Fruit fly (Drosophila melanogaster) ovary, adult (tissue): ENCODE measurements around the gene Desat2.
A peak's percentile ranks its signal among the peaks of the same experiment; 100 is the strongest.

ENCODE experiments used
- CG17801 ChIP-seq: fragments of 200-800 bp; optimal IDR thresholded peaks from 2 replicates; lab custom pipeline; 2019; ENCODE audit warnings: missing biosample characterization, mild to moderate bottlenecking, missing genetic modification characterization, moderate library complexity; ENCODE audit not compliant: partially characterized antibody

Desat2 gene

DNA sequence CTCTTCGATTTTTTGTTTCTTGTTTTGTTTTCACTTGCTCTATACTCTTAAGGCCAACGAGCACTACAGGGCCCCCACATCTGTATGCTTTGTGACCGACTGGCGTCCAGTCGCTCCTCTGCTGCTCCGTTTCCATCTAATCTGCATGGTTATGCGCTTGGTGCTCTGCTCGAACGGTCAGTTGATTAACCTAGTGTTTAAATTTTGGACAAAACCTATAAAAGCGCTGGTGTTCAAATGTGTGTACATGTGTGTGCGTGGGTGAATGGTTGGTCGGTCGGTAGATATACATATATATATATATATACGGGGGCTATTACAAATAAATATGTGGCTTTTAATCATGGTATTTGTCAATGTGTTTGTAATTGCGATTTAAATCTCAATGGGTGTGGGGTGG lies 12.1 kb upstream of the Desat2 start:
- no peak for TF ChIP-seq CG17801 (GFP tag; lab: Kevin White, UChicago)

DNA sequence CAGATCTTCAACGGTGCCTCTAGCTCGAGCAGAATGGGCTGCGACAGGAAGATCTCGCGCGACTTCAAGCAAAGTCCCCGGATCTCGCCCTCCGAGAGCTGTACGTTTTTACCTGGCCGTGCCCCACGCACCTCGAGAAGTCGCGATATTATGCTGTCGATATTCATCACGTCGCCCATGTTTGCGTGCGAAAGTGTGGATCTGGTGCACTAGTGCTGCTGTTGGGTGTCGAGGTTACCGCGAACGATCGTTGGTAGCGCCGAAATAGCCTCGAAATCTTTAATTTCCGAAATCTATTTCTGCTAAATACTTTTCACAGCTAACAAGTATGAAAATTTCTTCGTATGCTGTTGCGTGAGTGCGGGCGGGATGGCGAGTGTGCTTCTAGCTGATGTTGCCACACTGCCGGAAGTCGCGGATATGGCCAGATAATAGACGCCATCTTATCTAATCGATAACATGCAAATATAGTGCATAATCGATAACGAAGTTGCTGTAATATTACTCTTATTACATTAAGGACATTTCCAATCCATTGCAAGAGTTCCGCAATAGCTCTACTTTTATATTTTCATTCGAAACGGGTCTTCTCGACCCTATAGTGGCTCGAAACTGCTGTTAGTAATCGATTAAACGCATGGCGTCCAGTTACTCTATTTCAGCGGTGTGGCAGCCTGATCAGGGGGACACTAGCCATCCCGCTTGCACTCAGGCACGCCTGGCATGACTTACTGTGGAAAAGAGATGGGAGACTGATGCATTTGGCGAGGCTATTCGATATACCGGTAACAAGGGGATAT lies 10.3 kb upstream of the Desat2 start, which contains the start of gene Pp1-87B:
Gene Pp1-87B, minus strand, starts transcription at position 408 of the 800 bp plus-strand sequence.
- no peak for TF ChIP-seq CG17801 (GFP tag; lab: Kevin White, UChicago)

DNA sequence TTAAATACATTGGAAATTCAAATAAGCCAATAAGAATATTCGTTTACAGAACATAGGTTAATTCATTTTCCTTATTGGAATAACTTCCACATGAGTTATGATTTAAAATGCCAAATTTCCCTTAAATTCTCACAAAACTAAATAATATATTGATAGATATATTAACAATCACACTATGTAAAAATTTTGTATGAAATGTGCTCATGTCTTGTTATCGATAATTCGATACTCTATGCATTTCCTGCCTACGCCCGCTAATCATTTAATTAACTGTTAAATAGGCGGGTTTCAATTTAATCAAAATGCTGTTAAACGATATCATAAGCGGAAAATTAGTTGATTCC lies 9.8 kb upstream of the Desat2 start, which contains the start of gene NANS:
Gene NANS, plus strand, starts transcription at position 269 of the 344 bp plus-strand sequence.
- TF ChIP-seq CG17801 (GFP tag; lab: Kevin White, UChicago), result no peak

DNA sequence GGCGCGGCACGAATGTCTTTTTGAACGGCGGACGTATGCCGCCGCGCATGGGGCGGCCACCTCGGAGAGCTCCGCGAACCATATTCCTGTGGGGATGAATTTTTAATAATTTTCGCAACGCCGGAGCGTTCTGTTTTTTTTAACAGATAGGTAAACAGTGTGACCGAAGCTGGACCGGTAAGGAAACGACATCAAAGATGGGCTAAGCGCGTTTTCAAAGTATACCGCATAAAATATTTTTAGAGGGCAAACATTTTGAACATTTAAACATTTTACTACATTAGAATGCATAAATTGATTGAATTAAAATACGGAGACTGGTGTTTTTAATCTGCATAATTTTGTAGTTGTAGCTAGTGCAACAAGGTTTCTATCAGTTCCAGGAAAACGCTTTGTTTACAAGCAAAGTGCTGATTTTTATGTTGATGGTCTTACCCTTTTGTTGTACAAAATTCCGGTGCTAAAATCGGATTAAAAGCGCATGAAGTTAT lies 6.9 kb upstream of the Desat2 start, which contains the start of the genes CG5641 and CG5245:
Gene CG5641, minus strand, starts transcription at position 163 of the 491 bp plus-strand sequence.
Gene CG5245, plus strand, starts transcription at position 441 of the 491 bp plus-strand sequence.
- no peak for TF ChIP-seq CG17801 (GFP tag; lab: Kevin White, UChicago)

DNA sequence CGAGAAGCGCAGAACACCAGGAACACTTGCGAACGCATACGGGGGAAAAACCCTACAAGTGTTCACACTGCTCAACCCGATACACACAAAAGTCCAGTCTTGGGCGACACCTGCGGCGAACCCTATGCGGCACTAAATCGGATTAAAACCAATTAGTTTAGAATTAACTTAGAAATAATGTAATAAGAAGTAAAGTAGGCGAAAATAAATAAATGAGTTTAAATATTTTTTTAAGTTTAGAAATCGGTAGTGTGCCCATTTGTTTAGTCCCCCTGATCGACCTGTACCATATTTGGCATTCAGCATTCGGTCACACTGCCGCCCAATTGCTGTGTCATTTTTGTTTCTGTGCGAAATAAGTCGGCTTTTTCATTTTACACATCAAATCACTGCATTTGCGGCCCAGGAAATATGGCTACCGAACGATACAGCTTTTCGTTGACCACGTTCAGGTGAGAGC lies 5.0 kb upstream of the Desat2 start, which contains the start of gene Prosalpha2:
Gene Prosalpha2, plus strand, starts transcription at position 292 of the 460 bp plus-strand sequence.
- TF ChIP-seq CG17801 (GFP tag; lab: Kevin White, UChicago), result peak; percentile 21

DNA sequence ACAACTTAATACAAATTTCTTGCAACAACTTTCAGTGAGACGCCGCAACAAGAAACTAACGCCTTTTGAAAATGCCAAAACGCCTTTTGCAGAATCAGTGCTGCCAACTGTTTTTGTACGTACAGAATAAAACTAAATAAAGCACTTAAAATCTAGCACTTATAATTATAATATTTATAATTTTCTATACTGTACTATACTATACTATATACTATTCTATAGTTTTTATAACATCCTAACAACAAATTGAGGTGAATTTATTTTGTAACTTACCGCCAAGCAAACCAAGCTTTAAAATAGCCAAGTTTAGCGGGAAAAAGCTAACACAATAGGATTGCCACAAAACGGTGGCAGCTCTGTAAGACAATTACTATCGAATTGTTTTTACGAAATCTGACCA lies 2.3 kb upstream of the Desat2 start, which contains the start of the genes Aos1 and Srlp:
Gene Aos1, minus strand, starts transcription at position 59 of the 400 bp plus-strand sequence.
Gene Srlp, plus strand, starts transcription at position 335 of the 400 bp plus-strand sequence.
- TF ChIP-seq CG17801 (GFP tag; lab: Kevin White, UChicago), result peak; percentile 52

DNA sequence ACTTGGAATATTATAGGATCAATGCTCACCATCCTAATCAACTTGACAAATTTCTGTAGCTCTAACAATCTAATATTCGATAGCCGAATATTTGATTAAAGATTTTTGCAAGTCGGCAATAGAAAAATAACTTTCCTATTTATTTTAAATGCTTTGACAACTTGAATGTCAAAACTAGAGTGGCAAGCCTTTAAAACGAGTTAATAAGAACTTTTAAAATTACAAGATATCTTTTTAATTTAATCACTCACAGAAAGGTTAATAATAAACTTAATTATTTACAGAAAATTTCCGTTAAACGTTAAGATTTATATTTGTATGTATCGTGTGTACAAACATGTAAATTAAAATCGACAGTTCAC lies 3.0 kb downstream of the Desat2 start, which contains the start of the genes CG17207 and CG46427:
Gene CG17207, minus strand, starts transcription at position 101 of the 362 bp plus-strand sequence.
Gene CG46427, minus strand, starts transcription at position 101 of the 362 bp plus-strand sequence.
- no peak for TF ChIP-seq CG17801 (GFP tag; lab: Kevin White, UChicago)

DNA sequence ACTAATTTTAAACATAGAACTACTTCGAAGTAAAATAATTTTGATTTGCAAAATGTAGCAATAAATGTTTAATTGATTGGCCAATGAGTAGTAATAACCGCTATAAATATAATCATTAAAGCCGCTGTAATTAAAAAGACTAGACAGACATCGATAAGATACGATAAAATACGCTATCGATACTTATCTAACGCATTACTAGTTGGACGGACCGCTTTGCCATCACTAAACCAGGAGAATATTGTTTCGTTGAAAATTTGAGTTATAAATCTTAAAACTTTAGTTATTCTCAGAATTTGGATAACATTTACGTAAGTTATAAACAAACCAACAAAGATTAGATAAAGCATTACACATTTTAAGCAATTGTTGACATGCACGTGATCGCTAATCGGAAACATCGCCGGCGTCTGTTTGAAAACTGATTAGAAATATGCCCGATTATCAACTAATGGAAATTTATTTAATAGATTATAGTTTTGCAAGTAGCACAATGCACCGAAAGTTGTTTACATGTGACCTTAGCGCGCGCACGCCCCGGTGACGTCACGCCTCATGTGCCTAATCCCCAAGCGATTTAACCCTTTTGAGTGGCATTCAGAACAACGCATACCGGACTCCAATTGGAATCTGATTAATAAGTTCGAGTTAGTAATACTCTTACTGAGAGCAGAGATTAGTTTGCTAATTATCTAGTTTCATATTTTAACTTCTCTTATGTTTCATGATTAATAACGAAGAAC lies 3.5 kb downstream of the Desat2 start, which contains the start of gene Desat1:
Gene Desat1, plus strand, starts transcription at position 200 of the 743 bp plus-strand sequence.
- TF ChIP-seq CG17801 (GFP tag; lab: Kevin White, UChicago), result peak; percentile 3

DNA sequence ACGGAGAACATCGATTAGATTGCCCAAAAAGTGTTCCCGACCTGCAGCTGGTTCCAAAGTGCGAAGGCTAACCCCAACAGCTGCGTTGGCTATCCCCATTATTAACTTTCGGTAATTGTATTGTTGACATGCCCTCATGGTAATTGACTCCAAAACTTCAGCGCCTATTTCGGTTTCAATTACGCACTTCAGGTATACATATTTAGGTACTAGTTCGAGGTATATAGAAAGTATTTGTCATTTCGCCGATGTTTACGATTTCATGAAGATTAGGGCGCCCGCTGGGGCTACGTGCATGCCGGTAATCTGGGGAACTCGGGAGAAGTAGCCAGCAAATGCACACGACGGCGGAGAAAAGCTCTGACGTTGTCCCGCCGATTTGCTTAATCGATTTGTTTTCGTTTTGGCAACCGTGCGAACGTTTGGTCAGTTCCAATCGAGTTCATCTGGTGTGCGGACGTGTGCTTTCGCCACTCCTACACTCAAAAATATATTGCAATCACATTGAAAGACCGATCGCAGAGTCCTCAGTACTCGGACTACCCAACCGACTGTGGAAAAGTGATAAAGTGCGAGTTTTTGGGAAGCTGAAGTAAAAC lies 5.1 kb downstream of the Desat2 start:
- TF ChIP-seq CG17801 (GFP tag; lab: Kevin White, UChicago), result no peak

DNA sequence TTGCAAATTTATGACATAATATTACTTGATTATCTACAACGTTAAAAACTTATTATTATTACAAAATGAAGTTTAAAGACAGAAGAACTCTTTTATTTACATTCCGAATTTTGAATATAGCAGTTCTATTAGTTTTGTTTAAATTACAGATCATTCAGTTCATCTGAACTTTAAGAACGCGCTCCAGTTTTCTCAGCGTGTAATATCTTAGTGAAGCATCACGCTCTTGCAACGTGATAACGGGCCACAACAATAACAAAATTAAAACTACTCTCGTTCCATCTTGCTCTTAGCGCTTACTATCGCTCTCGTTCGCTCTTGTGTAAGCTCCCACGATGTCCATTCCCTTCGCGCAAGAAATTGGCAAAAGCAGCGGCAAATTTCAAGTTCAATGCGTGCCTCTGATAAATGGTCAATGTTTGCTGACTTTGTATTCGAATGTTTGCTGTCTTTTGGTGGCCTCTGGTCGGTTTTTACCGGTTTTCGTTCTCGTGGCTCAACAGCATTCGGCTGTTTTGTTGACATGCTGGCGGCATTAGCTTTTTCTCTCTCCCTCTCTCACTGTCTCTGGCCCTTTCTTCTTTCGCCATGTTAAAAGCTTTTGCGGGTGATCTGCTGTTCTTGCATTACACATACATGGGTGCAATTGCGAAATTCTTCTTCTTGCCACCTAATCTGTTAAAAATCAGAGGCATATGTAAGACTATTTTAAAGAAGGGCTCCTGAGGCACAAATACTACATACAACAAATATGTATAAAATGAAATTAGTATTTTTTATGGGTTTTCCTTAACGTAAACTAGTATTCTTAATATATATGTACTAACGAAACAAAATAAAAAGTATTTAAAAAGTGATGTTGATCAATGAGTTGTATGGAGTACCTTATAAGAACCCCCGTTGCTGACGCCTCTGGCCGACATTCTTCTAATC lies 6.8 kb downstream of the Desat2 start:
- peak; percentile 87 for TF ChIP-seq CG17801 (GFP tag; lab: Kevin White, UChicago)

DNA sequence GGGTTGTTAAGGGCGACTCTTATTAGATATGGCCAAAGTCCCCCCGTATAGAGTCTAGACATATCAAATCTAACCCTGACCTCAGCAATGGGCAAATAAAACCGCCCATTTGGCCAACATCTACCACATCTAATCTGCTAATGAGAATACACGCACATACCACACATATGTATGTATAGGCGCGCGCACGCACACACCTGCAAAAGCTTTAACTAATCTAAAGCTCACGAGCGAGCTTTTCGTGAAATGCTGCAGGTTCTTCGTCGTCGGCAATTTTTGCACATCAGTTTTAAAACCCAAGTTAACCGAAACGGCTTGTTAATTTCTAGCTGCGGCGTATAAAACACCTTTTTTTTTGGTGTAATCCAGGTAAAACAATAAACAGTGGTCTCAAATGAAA lies 7.7 kb downstream of the Desat2 start:
- no peak for TF ChIP-seq CG17801 (GFP tag; lab: Kevin White, UChicago)

DNA sequence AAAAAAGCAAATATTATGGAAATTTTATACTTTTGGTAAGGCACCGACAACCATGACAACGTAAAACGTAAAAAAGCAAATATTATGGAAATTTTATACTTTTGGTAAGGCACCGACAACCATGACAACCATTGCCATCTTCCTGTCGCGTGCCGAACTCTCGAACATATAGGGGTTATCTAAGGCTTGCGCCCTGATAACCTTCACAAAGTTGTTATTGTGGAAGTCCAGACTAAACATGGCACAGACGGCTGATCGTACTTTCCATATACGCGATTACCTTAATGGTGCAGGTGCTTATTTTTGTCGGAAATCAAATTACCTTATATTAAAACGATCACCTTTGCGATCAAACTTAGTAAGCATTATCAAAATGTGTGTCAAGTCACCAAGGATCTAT lies 9.4 kb downstream of the Desat2 start:
- no peak for TF ChIP-seq CG17801 (GFP tag; lab: Kevin White, UChicago)

DNA sequence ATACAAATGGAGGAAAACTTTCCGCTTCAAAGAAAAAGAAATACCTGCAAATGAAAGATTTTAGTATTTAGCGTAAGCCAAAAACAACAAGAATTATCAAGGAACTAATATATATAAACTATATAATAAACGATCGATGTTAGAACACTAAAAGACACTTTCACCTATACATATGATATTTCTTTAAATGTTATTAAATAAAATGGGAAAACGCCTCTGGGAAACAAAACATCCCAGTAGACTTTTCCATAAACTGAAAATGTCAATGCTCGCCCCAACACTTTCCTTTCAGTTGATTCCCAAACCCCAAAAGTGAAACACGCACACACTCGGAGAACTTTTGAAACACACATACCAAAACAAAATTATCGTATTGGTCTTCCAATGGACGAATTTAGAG lies 11.3 kb downstream of the Desat2 start, which contains the start of gene vrs:
Gene vrs, plus strand, starts transcription at position 301 of the 400 bp plus-strand sequence.
- no peak for TF ChIP-seq CG17801 (GFP tag; lab: Kevin White, UChicago)
